Fruit fly (Drosophila melanogaster) whole organism, embryonic: ENCODE results near the gene woc.
A peak's percentile ranks its signal among the peaks of the same experiment; 100 is the strongest.

Experiments
- B-H2 ChIP-seq: fragments of 200-800 bp; sonication (Bioruptor generic); optimal IDR thresholded peaks from 2 replicates; lab custom pipeline; 2018; ENCODE audit warnings: missing biosample characterization, mild to moderate bottlenecking, missing genetic modification characterization
- BtbVII ChIP-seq: fragments of 200-800 bp; sonication (Bioruptor generic); optimal IDR thresholded peaks from 3 replicates; lab custom pipeline; 2017; ENCODE audit warnings: missing biosample characterization, mild to moderate bottlenecking, missing genetic modification characterization
- CG10543 ChIP-seq: fragments of 200-800 bp; sonication (Bioruptor generic); optimal IDR thresholded peaks from 3 replicates; lab custom pipeline; 2017; ENCODE audit warnings: missing biosample characterization, mild to moderate bottlenecking, missing genetic modification characterization, moderate library complexity
- CG12071 ChIP-seq: fragments of 200-800 bp; sonication (Bioruptor generic); optimal IDR thresholded peaks from 3 replicates; lab custom pipeline; 2018; ENCODE audit warnings: missing biosample characterization, mild to moderate bottlenecking, missing genetic modification characterization
- CG12391 ChIP-seq: fragments of 200-800 bp; sonication (Bioruptor generic); optimal IDR thresholded peaks from 3 replicates; lab custom pipeline; 2018; ENCODE audit warnings: missing biosample characterization, mild to moderate bottlenecking, missing genetic modification characterization, moderate library complexity
- CG15514 ChIP-seq: fragments of 200-800 bp; sonication (Bioruptor generic); optimal IDR thresholded peaks from 3 replicates; lab custom pipeline; 2017; ENCODE audit warnings: missing biosample characterization, missing genetic modification characterization, mild to moderate bottlenecking, moderate library complexity, missing genetic modification reagents
- CG18262 ChIP-seq: fragments of 200-800 bp; optimal IDR thresholded peaks from 3 replicates; lab custom pipeline; 2019; ENCODE audit warnings: missing biosample characterization, mild to moderate bottlenecking, missing genetic modification characterization, moderate library complexity
- CG18599 ChIP-seq: fragments of 200-800 bp; sonication (Bioruptor generic); optimal IDR thresholded peaks from 3 replicates; lab custom pipeline; 2017; ENCODE audit warnings: missing biosample characterization, missing genetic modification characterization, mild to moderate bottlenecking, moderate library complexity, missing genetic modification reagents
- CG2116 ChIP-seq: fragments of 200-800 bp; sonication (Bioruptor generic); optimal IDR thresholded peaks from 3 replicates; lab custom pipeline; 2018; ENCODE audit warnings: missing biosample characterization, mild to moderate bottlenecking, missing genetic modification characterization
- CG32767 ChIP-seq: fragments of 200-800 bp; sonication (Bioruptor generic); IDR thresholded peaks from 2 replicates; pipeline ENCODE4 v1.3.6; 2022; ENCODE audit warnings: missing biosample characterization, missing genetic modification characterization
- CG33557 ChIP-seq: fragments of 200-800 bp; sonication (Bioruptor generic); optimal IDR thresholded peaks from 2 replicates; lab custom pipeline; 2019; ENCODE audit warnings: missing biosample characterization, mild to moderate bottlenecking, missing genetic modification characterization, moderate library complexity
- CG3407 ChIP-seq: fragments of 200-800 bp; sonication (Bioruptor generic); optimal IDR thresholded peaks from 2 replicates; lab custom pipeline; 2018; ENCODE audit warnings: missing biosample characterization, mild to moderate bottlenecking, missing genetic modification characterization
- CG4404 ChIP-seq: fragments of 200-800 bp; sonication (Bioruptor generic); IDR thresholded peaks from 2 replicates; pipeline ENCODE4 v1.3.6; 2022; ENCODE audit warnings: missing biosample characterization, missing genetic modification characterization
- CG5180 ChIP-seq: fragments of 200-800 bp; sonication (Bioruptor generic); optimal IDR thresholded peaks from 3 replicates; lab custom pipeline; 2017; ENCODE audit warnings: missing biosample characterization, missing genetic modification characterization, mild to moderate bottlenecking, moderate library complexity, missing genetic modification reagents
- CG6683 ChIP-seq: fragments of 200-800 bp; sonication (Bioruptor generic); optimal IDR thresholded peaks from 2 replicates; lab custom pipeline; 2017; ENCODE audit warnings: missing biosample characterization, mild to moderate bottlenecking, missing genetic modification characterization, missing genetic modification reagents
- CG7372 ChIP-seq: fragments of 200-800 bp; sonication (Bioruptor generic); IDR thresholded peaks from 2 replicates; pipeline ENCODE4 v1.3.6; 2022; ENCODE audit warnings: missing biosample characterization, missing genetic modification characterization
- CG7745 ChIP-seq: fragments of 200-800 bp; sonication (Bioruptor generic); optimal IDR thresholded peaks from 2 replicates; lab custom pipeline; 2018; ENCODE audit warnings: missing biosample characterization, mild to moderate bottlenecking, missing genetic modification characterization, moderate library complexity
- CG7839 ChIP-seq: fragments of 200-800 bp; sonication (Bioruptor generic); optimal IDR thresholded peaks from 3 replicates; lab custom pipeline; 2018; ENCODE audit warnings: missing biosample characterization, mild to moderate bottlenecking, missing genetic modification characterization, moderate library complexity
- CG9609 ChIP-seq: fragments of 200-800 bp; sonication (Bioruptor generic); optimal IDR thresholded peaks from 3 replicates; lab custom pipeline; 2016; ENCODE audit warnings: missing biosample characterization, missing genetic modification characterization
- CG9727 ChIP-seq: fragments of 200-800 bp; sonication (Bioruptor generic); optimal IDR thresholded peaks from 3 replicates; lab custom pipeline; 2017; ENCODE audit warnings: missing biosample characterization, mild to moderate bottlenecking, missing genetic modification characterization
- CG9932 ChIP-seq: fragments of 200-800 bp; sonication (Bioruptor generic); IDR thresholded peaks from 2 replicates; pipeline ENCODE4 v1.3.6; 2022; ENCODE audit warnings: missing biosample characterization, missing genetic modification characterization
- CHES-1-like ChIP-seq: fragments of 200-800 bp; sonication (Bioruptor generic); optimal IDR thresholded peaks from 2 replicates; lab custom pipeline; 2016; ENCODE audit warnings: missing biosample characterization, missing genetic modification characterization
- CrebB ChIP-seq: fragments of 200-800 bp; sonication (Bioruptor generic); optimal IDR thresholded peaks from 3 replicates; lab custom pipeline; 2018; ENCODE audit warnings: missing biosample characterization, mild to moderate bottlenecking, missing genetic modification characterization
- D ChIP-seq, 2 experiments: fragments of 200-800 bp in 1 of 2; fragments of >200 bp in 1 of 2; sonication (Bioruptor generic) in 1 of 2; optimal IDR thresholded peaks; 2 replicates in 1 of 2; 3 replicates in 1 of 2; lab custom pipeline; 2017; ENCODE audit warnings: mild to moderate bottlenecking in 1 of 2, missing biosample characterization in 1 of 2, missing genetic modification characterization in 1 of 2, missing genetic modification reagents in 1 of 2
- HLH4C ChIP-seq: fragments of 200-800 bp; sonication (Bioruptor generic); IDR thresholded peaks from 3 replicates; pipeline ENCODE4 v1.3.6; 2022; ENCODE audit warnings: missing biosample characterization, missing genetic modification characterization; ENCODE audit not compliant: partially characterized antibody
- Hey ChIP-seq: fragments of 200-800 bp; sonication (Bioruptor generic); optimal IDR thresholded peaks from 3 replicates; lab custom pipeline; 2018; ENCODE audit warnings: missing biosample characterization, mild to moderate bottlenecking, missing genetic modification characterization
- Hr39 ChIP-seq: fragments of >200 bp; optimal IDR thresholded peaks from 2 replicates; lab custom pipeline; 2017
- Hr51 ChIP-seq, 2 experiments: fragments of 200-800 bp; sonication (Bioruptor generic); optimal IDR thresholded peaks; 2 replicates in 1 of 2; 3 replicates in 1 of 2; lab custom pipeline; 2016 to 2018; ENCODE audit warnings: missing biosample characterization in 2 of 2, missing genetic modification characterization in 2 of 2, mild to moderate bottlenecking in 1 of 2, moderate library complexity in 1 of 2
- MTF-1 ChIP-seq: fragments of 200-800 bp; sonication (Bioruptor generic); optimal IDR thresholded peaks from 2 replicates; lab custom pipeline; 2018; ENCODE audit warnings: missing biosample characterization, mild to moderate bottlenecking, missing genetic modification characterization, borderline replicate concordance
- Mad ChIP-seq: fragments of 200-800 bp; sonication (Bioruptor generic); optimal IDR thresholded peaks from 2 replicates; lab custom pipeline; 2016; ENCODE audit warnings: missing biosample characterization, missing genetic modification characterization
- Mrtf ChIP-seq: fragments of 200-800 bp; sonication (Bioruptor generic); IDR thresholded peaks from 3 replicates; pipeline ENCODE4 v1.3.6; 2022; ENCODE audit warnings: missing biosample characterization, missing genetic modification characterization
- NC2α ChIP-seq: fragments of 200-800 bp; sonication (Bioruptor generic); optimal IDR thresholded peaks from 2 replicates; lab custom pipeline; 2016; ENCODE audit warnings: missing biosample characterization, missing genetic modification characterization
- Optix ChIP-seq: fragments of 200-800 bp; sonication (Bioruptor generic); IDR thresholded peaks from 3 replicates; pipeline ENCODE4 v1.3.6; 2022; ENCODE audit warnings: missing biosample characterization, missing genetic modification characterization
- Side ChIP-seq: fragments of 200-800 bp; sonication (Bioruptor generic); optimal IDR thresholded peaks from 2 replicates; lab custom pipeline; 2016; ENCODE audit warnings: missing biosample characterization, missing genetic modification characterization
- Trl ChIP-seq, 3 experiments: fragments of >200 bp in 2 of 3; fragments of 200-800 bp in 1 of 3; sonication (Bioruptor generic) in 1 of 3; optimal IDR thresholded peaks; 2 replicates in 1 of 3; 3 replicates in 2 of 3; lab custom pipeline; 2016 to 2017; ENCODE audit warnings: missing biosample characterization in 1 of 3, missing genetic modification characterization in 1 of 3
- cg ChIP-seq: fragments of 200-800 bp; sonication (Bioruptor generic); optimal IDR thresholded peaks from 3 replicates; lab custom pipeline; 2019; ENCODE audit warnings: missing biosample characterization, mild to moderate bottlenecking, missing genetic modification characterization, moderate library complexity
- cwo ChIP-seq: fragments of 200-800 bp; sonication (Bioruptor generic); optimal IDR thresholded peaks from 3 replicates; lab custom pipeline; 2017; ENCODE audit warnings: missing biosample characterization, missing genetic modification characterization, mild to moderate bottlenecking, moderate library complexity, missing genetic modification reagents
- danr ChIP-seq: fragments of 200-800 bp; sonication (Bioruptor generic); IDR thresholded peaks from 2 replicates; pipeline ENCODE4 v1.3.6; 2022; ENCODE audit warnings: missing biosample characterization, missing genetic modification characterization
- dmrt99B ChIP-seq: fragments of 200-800 bp; sonication (Bioruptor generic); optimal IDR thresholded peaks from 2 replicates; lab custom pipeline; 2018; ENCODE audit warnings: missing biosample characterization, mild to moderate bottlenecking, missing genetic modification characterization, moderate library complexity
- fd96Cb ChIP-seq: fragments of 200-800 bp; sonication (Bioruptor generic); optimal IDR thresholded peaks from 2 replicates; lab custom pipeline; 2018; ENCODE audit warnings: missing biosample characterization, mild to moderate bottlenecking, missing genetic modification characterization, moderate library complexity
- gem ChIP-seq: fragments of 200-800 bp; sonication (Bioruptor generic); optimal IDR thresholded peaks from 2 replicates; lab custom pipeline; 2019; ENCODE audit warnings: missing biosample characterization, mild to moderate bottlenecking, missing genetic modification characterization, moderate library complexity
- gt ChIP-seq: fragments of 200-800 bp; sonication (Bioruptor generic); IDR thresholded peaks from 2 replicates; pipeline ENCODE4 v1.3.6; 2022; ENCODE audit warnings: missing biosample characterization, missing genetic modification characterization
- klu ChIP-seq: fragments of 200-800 bp; sonication (Bioruptor generic); IDR thresholded peaks from 2 replicates; pipeline ENCODE4 v1.3.6; 2022; ENCODE audit warnings: missing biosample characterization, missing genetic modification characterization
- knrl ChIP-seq: fragments of 200-800 bp; sonication (Bioruptor generic); IDR thresholded peaks from 3 replicates; pipeline ENCODE4 v1.3.6; 2022; ENCODE audit warnings: missing biosample characterization, missing genetic modification characterization; ENCODE audit not compliant: partially characterized antibody
- otp ChIP-seq: fragments of 200-800 bp; sonication (Bioruptor generic); IDR thresholded peaks from 3 replicates; pipeline ENCODE4, ENCODE4 v1.3.6; 2022; ENCODE audit warnings: missing biosample characterization, missing genetic modification characterization
- pnt ChIP-seq: fragments of 200-800 bp; sonication (Bioruptor generic); optimal IDR thresholded peaks from 3 replicates; lab custom pipeline; 2016; ENCODE audit warnings: missing biosample characterization, missing genetic modification characterization
- ro ChIP-seq: fragments of 200-800 bp; sonication (Bioruptor generic); IDR thresholded peaks from 2 replicates; pipeline ENCODE4 v1.3.6; 2022; ENCODE audit warnings: missing biosample characterization, missing genetic modification characterization
- sd ChIP-seq: fragments of 200-800 bp; sonication (Bioruptor generic); optimal IDR thresholded peaks from 3 replicates; lab custom pipeline; 2018; ENCODE audit warnings: missing biosample characterization, mild to moderate bottlenecking, missing genetic modification characterization, moderate library complexity

woc gene

DNA sequence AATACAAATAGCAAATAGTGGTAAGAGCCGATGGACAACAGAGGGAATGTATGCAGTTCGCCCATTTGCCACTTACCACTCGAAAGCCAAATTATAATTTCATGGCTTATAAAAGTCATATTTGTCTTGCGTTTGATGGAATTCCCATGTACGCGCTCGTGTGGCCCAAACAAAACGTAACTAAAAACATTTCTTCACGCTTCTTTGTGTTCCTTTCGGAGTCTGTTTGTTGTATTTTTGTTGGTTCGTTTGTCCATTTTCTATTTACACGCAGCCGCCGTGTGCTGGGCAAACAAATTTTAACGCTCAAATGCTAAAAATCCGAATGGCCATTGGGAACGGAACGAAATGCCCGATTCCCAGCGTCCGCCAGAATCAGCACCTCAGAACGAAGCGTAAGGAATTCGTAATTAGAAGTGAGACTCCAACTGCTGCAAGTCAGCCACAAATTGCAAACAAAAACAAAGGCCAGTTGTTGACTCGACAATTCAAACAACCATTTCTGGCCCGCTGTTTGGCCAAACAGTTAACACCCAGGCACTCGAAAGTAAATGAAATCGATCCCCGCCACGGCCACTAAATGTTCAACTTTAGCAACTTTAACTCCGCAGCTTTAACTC is 55.0 kb downstream of the woc start (continued):
- peak; percentile 0 for TF ChIP-seq fd96Cb (tag; lab: Kevin White, UChicago)
- no peak for TF ChIP-seq Mrtf (GFP tag; lab: Robert Waterston, UW)
- no peak for TF ChIP-seq B-H2
- TF ChIP-seq Hr51 (GFP tag; optimal IDR thresholded peaks at IDR 0.05; lab: Kevin White, UChicago), result peak in 1 of 2 experiments; percentile 24
- peak; percentile 37 for TF ChIP-seq CHES-1-like (GFP tag; lab: Kevin White, UChicago)
- peak; percentile 48 for TF ChIP-seq Side (GFP tag; lab: Kevin White, UChicago)
- TF ChIP-seq ro (GFP tag; lab: Robert Waterston, UW), result no peak
- TF ChIP-seq BtbVII (GFP tag; lab: Kevin White, UChicago), result peak; percentile 27
- TF ChIP-seq Mad (GFP tag; lab: Kevin White, UChicago), result no peak
- TF ChIP-seq klu (GFP tag; lab: Robert Waterston, UW), result 0 out of 2 replicates have a peak, but pooled peaks have one; percentile 42
- TF ChIP-seq CG4404 (GFP tag; lab: Robert Waterston, UW), result peak; percentile 22; the same call in 1 of the 2 replicates
- TF ChIP-seq HLH4C (GFP tag; lab: Robert Waterston, UW), result no peak
- TF ChIP-seq CG9727 (GFP tag; lab: Kevin White, UChicago), result peak; percentile 69
- peak; percentile 53 for TF ChIP-seq pnt (GFP tag; lab: Kevin White, UChicago)
- peak; percentile 32 for TF ChIP-seq CG7745 (tag; lab: Kevin White, UChicago)
- peak; percentile 57 for TF ChIP-seq gem (tag; lab: Kevin White, UChicago)
- TF ChIP-seq CG3407, result peak; percentile 72
- no peak for TF ChIP-seq Optix (GFP tag; lab: Robert Waterston, UW)
- no peak for TF ChIP-seq Hr39 (lab: Kevin White, UChicago)
- TF ChIP-seq NC2α, result no peak
- TF ChIP-seq otp (GFP tag; lab: Robert Waterston, UW), result peak; percentile 76; the same call in 2 of the 3 replicates
- TF ChIP-seq MTF-1, result peak; percentile 46
- TF ChIP-seq CG9932 (GFP tag; lab: Robert Waterston, UW), result peak; percentile 42; the same call in 1 of the 2 replicates
- TF ChIP-seq sd (tag; lab: Kevin White, UChicago), result no peak
- peak; percentile 5 for TF ChIP-seq CG7839
- TF ChIP-seq Hey (tag; lab: Kevin White, UChicago), result no peak
- TF ChIP-seq CG9609 (GFP tag; lab: Kevin White, UChicago), result no peak
- TF ChIP-seq cwo (GFP tag; lab: Kevin White, UChicago), result no peak
- no peak for TF ChIP-seq Trl (optimal IDR thresholded peaks at IDR 0.05; lab: Kevin White, UChicago)
- peak; percentile 58 for TF ChIP-seq Trl (GFP tag; optimal IDR thresholded peaks at IDR 0.05; lab: Kevin White, UChicago)
- TF ChIP-seq dmrt99B (tag; lab: Kevin White, UChicago), result peak; percentile 44
- no peak for TF ChIP-seq D (optimal IDR thresholded peaks at IDR 0.05; lab: Kevin White, UChicago)
- TF ChIP-seq D (GFP tag; optimal IDR thresholded peaks at IDR 0.05; lab: Kevin White, UChicago), result peak; percentile 70
- TF ChIP-seq CG18599, result peak; percentile 40
- peak; percentile 49 for TF ChIP-seq CG5180 (GFP tag; lab: Kevin White, UChicago)
- no peak for TF ChIP-seq cg (GFP tag; lab: Kevin White, UChicago)
- no peak for TF ChIP-seq CG7372 (GFP tag; lab: Robert Waterston, UW)
- no peak for TF ChIP-seq CG6683 (GFP tag; lab: Kevin White, UChicago)
- peak; percentile 4 for TF ChIP-seq CG2116 (GFP tag; lab: Kevin White, UChicago)
- peak; percentile 64 for TF ChIP-seq CG12071
- peak; percentile 6 for TF ChIP-seq CG12391
- TF ChIP-seq CrebB (tag; lab: Kevin White, UChicago), result peak; percentile 47
- TF ChIP-seq CG33557, result peak; percentile 64
- no peak for TF ChIP-seq knrl
- peak; percentile 39 for TF ChIP-seq CG18262 (tag; lab: Kevin White, UChicago)
- TF ChIP-seq CG15514 (GFP tag; lab: Kevin White, UChicago), result peak; percentile 12
- no peak for TF ChIP-seq CG32767 (GFP tag; lab: Robert Waterston, UW)
- TF ChIP-seq danr (GFP tag; lab: Robert Waterston, UW), result no peak
- TF ChIP-seq CG10543 (GFP tag; lab: Kevin White, UChicago), result peak; percentile 29
- TF ChIP-seq gt (GFP tag; lab: Robert Waterston, UW), result no peak
